Worm (Caenorhabditis elegans) whole organism, mixed stage, embryonic: ENCODE measurements around the gene eelo-2.

ENCODE experiments used
- blmp-1 ChIP-seq: fragments of 150-350 bp; optimal IDR thresholded peaks from 2 replicates; lab custom pipeline; 2014; ENCODE audit warnings: missing biosample characterization, missing genetic modification characterization
- cnd-1 ChIP-seq: fragments of 200-800 bp; sonication (Bioruptor generic); optimal IDR thresholded peaks from 2 replicates; lab custom pipeline; 2018; ENCODE audit warnings: mild to moderate bottlenecking, missing genetic modification characterization, missing compliant biosample characterization
- elt-1 ChIP-seq: sonication (generic microtip); optimal IDR thresholded peaks from 2 replicates; lab custom pipeline; 2017; ENCODE audit warnings: missing genetic modification characterization, mild to moderate bottlenecking, missing compliant biosample characterization, antibody characterized with exemption, moderate library complexity, borderline replicate concordance; ENCODE audit not compliant: insufficient read depth
- nhr-12 ChIP-seq: fragments of 150-350 bp; optimal IDR thresholded peaks from 2 replicates; lab custom pipeline; 2014; ENCODE audit warnings: missing biosample characterization, missing genetic modification characterization
- nhr-28 ChIP-seq: fragments of 150-350 bp; optimal IDR thresholded peaks from 2 replicates; lab custom pipeline; 2014; ENCODE audit warnings: missing biosample characterization, missing genetic modification characterization
- pha-4 ChIP-seq: fragments of 150-350 bp; optimal IDR thresholded peaks from 2 replicates; lab custom pipeline; 2018; ENCODE audit warnings: missing biosample characterization, missing genetic modification reagents, missing genetic modification characterization
- sptf-1 ChIP-seq: sonication (generic microtip); optimal IDR thresholded peaks from 2 replicates; lab custom pipeline; 2017; ENCODE audit warnings: mild to moderate bottlenecking, missing genetic modification characterization, moderate library complexity, missing compliant biosample characterization

DNA sequence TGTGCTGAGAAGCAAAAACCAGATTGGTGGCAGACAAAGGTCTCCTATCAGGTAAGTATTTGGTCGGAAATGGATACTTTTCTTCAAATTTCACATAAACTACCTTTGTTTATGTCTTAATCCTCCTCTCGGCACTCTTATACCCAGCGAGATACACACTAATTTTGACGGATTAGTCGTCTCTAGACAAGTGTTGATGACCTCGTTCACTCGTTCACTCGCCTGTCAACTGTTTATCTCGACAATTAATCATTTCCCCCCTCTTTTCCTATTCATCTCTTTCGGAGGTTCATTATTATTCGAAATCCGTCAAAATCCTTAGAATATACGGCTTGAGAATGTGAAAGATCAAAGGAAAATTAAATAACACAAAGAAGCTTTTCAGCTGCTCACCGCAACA is 19.8 kb downstream of the eelo-2 start:
- TF ChIP-seq cnd-1 (tag; lab: Kevin White, UChicago) (no peak), sptf-1 (tag; lab: Kevin White, UChicago) (no peak), nhr-12 (tag; lab: Kevin White, UChicago) (no peak), nhr-28 (tag; lab: Kevin White, UChicago) (no peak), pha-4 (tag; lab: Kevin White, UChicago) (no peak), elt-1 (tag; lab: Kevin White, UChicago) (no peak), blmp-1 (tag; lab: Kevin White, UChicago) (no peak)
